Worm (Caenorhabditis elegans) whole organism, L4 larva: ENCODE results near the gene F42A6.5.

Experiments
- F26F4.8 ChIP-seq: fragments of 200-800 bp; sonication (Bioruptor generic); conservative IDR thresholded peaks from 2 replicates; pipeline ENCODE4 v1.3.6; 2022; ENCODE audit warnings: missing genetic modification characterization, missing compliant biosample characterization
- aly-2 ChIP-seq: sonication (generic microtip); optimal IDR thresholded peaks from 2 replicates; lab custom pipeline; 2018; ENCODE audit warnings: missing biosample characterization, missing genetic modification characterization
- ceh-82 ChIP-seq: sonication (generic microtip); optimal IDR thresholded peaks from 2 replicates; lab custom pipeline; 2017; ENCODE audit warnings: missing biosample characterization, missing genetic modification characterization
- hlh-30 ChIP-seq: sonication (generic microtip); optimal IDR thresholded peaks from 2 replicates; lab custom pipeline; 2017; ENCODE audit warnings: antibody characterized with exemption, mild to moderate bottlenecking, missing genetic modification characterization, missing compliant biosample characterization; ENCODE audit not compliant: insufficient read depth
- lin-29 ChIP-seq: fragments of 200-800 bp; sonication (Bioruptor generic); IDR thresholded peaks from 2 replicates; pipeline ENCODE4 v1.3.6; 2022; ENCODE audit warnings: missing genetic modification reagents, missing genetic modification characterization, missing compliant biosample characterization
- lin-39 ChIP-seq: fragments of 150-350 bp; optimal IDR thresholded peaks from 2 replicates; lab custom pipeline; 2014; ENCODE audit warnings: missing biosample characterization, missing genetic modification reagents, missing genetic modification characterization
- lir-3 ChIP-seq: sonication (generic microtip); optimal IDR thresholded peaks from 2 replicates; lab custom pipeline; 2016; ENCODE audit warnings: mild to moderate bottlenecking, missing genetic modification characterization, missing compliant biosample characterization
- mes-2 ChIP-seq: sonication (generic microtip); optimal IDR thresholded peaks from 2 replicates; lab custom pipeline; 2016; ENCODE audit warnings: missing genotype, mild to moderate bottlenecking, missing genetic modification characterization, missing compliant biosample characterization; ENCODE audit not compliant: poor library complexity, severe bottlenecking
- nhr-111 ChIP-seq: fragments of 200-800 bp; sonication (Bioruptor generic); optimal IDR thresholded peaks from 2 replicates; lab custom pipeline; 2018; ENCODE audit warnings: mild to moderate bottlenecking, missing genetic modification characterization, missing compliant biosample characterization

DNA sequence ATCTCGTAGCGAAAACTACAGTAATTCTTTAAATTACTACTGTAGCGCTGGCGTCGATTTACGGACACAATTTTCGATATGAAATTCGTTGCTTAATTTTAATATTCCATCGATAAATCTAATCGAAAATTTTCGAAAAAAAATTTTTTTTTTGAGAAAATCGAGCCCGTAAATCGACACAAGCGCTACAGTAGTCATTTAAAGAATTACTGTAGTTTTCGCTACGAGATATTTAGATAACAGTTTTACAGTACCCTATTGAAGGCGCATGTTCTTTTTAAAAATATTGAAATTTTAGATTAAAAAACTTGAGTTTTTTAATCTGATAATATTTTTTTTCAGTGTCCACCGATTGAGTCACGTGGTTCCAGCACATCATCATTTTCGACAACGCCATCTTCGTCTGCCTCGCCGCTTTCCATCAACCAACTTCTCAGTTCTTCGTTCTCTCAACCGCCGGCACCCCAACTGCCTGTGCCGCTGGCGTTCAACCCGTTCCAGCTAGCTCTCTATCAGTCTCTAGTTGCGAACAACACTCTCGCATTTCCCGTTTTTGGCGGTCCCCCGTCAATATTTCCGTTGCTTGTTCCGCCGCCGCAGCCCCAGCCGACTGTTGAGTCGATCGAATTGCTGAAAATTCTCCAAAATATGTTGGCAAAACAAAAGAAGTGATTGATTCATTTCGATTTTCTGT is 37.7 kb downstream of the F42A6.5 start:
- TF ChIP-seq aly-2 (tag; lab: Kevin White, UChicago) (no peak), F26F4.8 (GFP tag; lab: Robert Waterston, UW) (no peak), lir-3 (tag; lab: Kevin White, UChicago) (no peak), lin-29 (no peak), hlh-30 (tag; lab: Kevin White, UChicago) (peak; percentile 20), lin-39 (tag; lab: Kevin White, UChicago) (no peak), nhr-111 (GFP tag; lab: Kevin White, UChicago) (no peak), ceh-82 (tag; lab: Kevin White, UChicago) (no peak), mes-2 (no peak)
